Worm (Caenorhabditis elegans) whole organism, mixed stage, embryonic: ENCODE data around the gene F55G1.1.

Experiments
- M03D4.4 ChIP-seq: sonication (generic microtip); optimal IDR thresholded peaks from 2 replicates; lab custom pipeline; 2017; ENCODE audit warnings: mild to moderate bottlenecking, missing genetic modification characterization, missing compliant biosample characterization
- bed-3 ChIP-seq: fragments of 200-800 bp; sonication (Bioruptor generic); optimal IDR thresholded peaks from 3 replicates; lab custom pipeline; 2018; ENCODE audit warnings: mild to moderate bottlenecking, missing genetic modification characterization, moderate library complexity, missing compliant biosample characterization
- blmp-1 ChIP-seq: fragments of 150-350 bp; optimal IDR thresholded peaks from 2 replicates; lab custom pipeline; 2014; ENCODE audit warnings: missing biosample characterization, missing genetic modification characterization
- ceh-39 ChIP-seq: fragments of 150-350 bp; optimal IDR thresholded peaks from 2 replicates; lab custom pipeline; 2014; ENCODE audit warnings: missing biosample characterization, missing genetic modification characterization
- ceh-43 ChIP-seq: fragments of 200-800 bp; sonication (Bioruptor generic); optimal IDR thresholded peaks from 2 replicates; lab custom pipeline; 2018; ENCODE audit warnings: mild to moderate bottlenecking, missing genetic modification characterization, moderate library complexity, missing compliant biosample characterization
- ceh-83 ChIP-seq: fragments of 200-800 bp; sonication (Bioruptor generic); optimal IDR thresholded peaks from 2 replicates; lab custom pipeline; 2018; ENCODE audit warnings: mild to moderate bottlenecking, missing genetic modification characterization, missing compliant biosample characterization
- ces-1 ChIP-seq: fragments of 150-350 bp; optimal IDR thresholded peaks from 2 replicates; lab custom pipeline; 2014; ENCODE audit warnings: missing biosample characterization, missing genetic modification reagents, missing genetic modification characterization
- cnd-1 ChIP-seq: fragments of 200-800 bp; sonication (Bioruptor generic); optimal IDR thresholded peaks from 2 replicates; lab custom pipeline; 2018; ENCODE audit warnings: mild to moderate bottlenecking, missing genetic modification characterization, missing compliant biosample characterization
- drap-1 ChIP-seq: fragments of 200-800 bp; sonication (Bioruptor generic); optimal IDR thresholded peaks from 3 replicates; lab custom pipeline; 2018; ENCODE audit warnings: mild to moderate bottlenecking, missing genetic modification characterization, missing compliant biosample characterization
- elt-3 ChIP-seq: fragments of 150-350 bp; optimal IDR thresholded peaks from 2 replicates; lab custom pipeline; 2014; ENCODE audit warnings: missing biosample characterization, missing genetic modification characterization
- flh-1 ChIP-seq: fragments of 200-800 bp; sonication (Bioruptor generic); optimal IDR thresholded peaks from 2 replicates; lab custom pipeline; 2018; ENCODE audit warnings: mild to moderate bottlenecking, missing genetic modification characterization, moderate library complexity, missing compliant biosample characterization
- ham-2 ChIP-seq: fragments of 200-800 bp; sonication (Bioruptor generic); optimal IDR thresholded peaks from 2 replicates; lab custom pipeline; 2018; ENCODE audit warnings: mild to moderate bottlenecking, missing genetic modification characterization, missing compliant biosample characterization
- hlh-1 ChIP-seq: fragments of 150-350 bp; optimal IDR thresholded peaks from 2 replicates; lab custom pipeline; 2014; ENCODE audit warnings: missing biosample characterization, missing genetic modification reagents, missing genetic modification characterization
- lin-13 ChIP-seq: fragments of 150-350 bp; optimal IDR thresholded peaks from 2 replicates; lab custom pipeline; 2014; ENCODE audit warnings: missing biosample characterization, missing genetic modification characterization
- lin-32 ChIP-seq: fragments of 200-800 bp; sonication (Bioruptor generic); optimal IDR thresholded peaks from 2 replicates; lab custom pipeline; 2018; ENCODE audit warnings: mild to moderate bottlenecking, missing genetic modification characterization, missing compliant biosample characterization
- lsy-2 ChIP-seq: fragments of 150-350 bp; optimal IDR thresholded peaks from 2 replicates; lab custom pipeline; 2014; ENCODE audit warnings: missing biosample characterization, missing genetic modification characterization
- mab-5 ChIP-seq: fragments of 150-350 bp; optimal IDR thresholded peaks from 2 replicates; lab custom pipeline; 2014; ENCODE audit warnings: missing biosample characterization, missing genetic modification characterization
- mep-1 ChIP-seq: fragments of 150-350 bp; optimal IDR thresholded peaks from 2 replicates; lab custom pipeline; 2017; ENCODE audit warnings: missing biosample characterization, missing genetic modification reagents, missing genetic modification characterization, inconsistent platforms
- mls-2 ChIP-seq: sonication (generic microtip); optimal IDR thresholded peaks from 2 replicates; lab custom pipeline; 2016; ENCODE audit warnings: mild to moderate bottlenecking, missing genetic modification characterization, moderate library complexity, missing compliant biosample characterization
- nhr-12 ChIP-seq: fragments of 150-350 bp; optimal IDR thresholded peaks from 2 replicates; lab custom pipeline; 2014; ENCODE audit warnings: missing biosample characterization, missing genetic modification characterization
- nhr-2 ChIP-seq: fragments of 150-350 bp; optimal IDR thresholded peaks from 2 replicates; lab custom pipeline; 2014; ENCODE audit warnings: missing biosample characterization, missing genetic modification characterization
- nhr-237 ChIP-seq: fragments of 150-350 bp; optimal IDR thresholded peaks from 2 replicates; lab custom pipeline; 2014; ENCODE audit warnings: missing biosample characterization, missing genetic modification characterization
- nhr-28 ChIP-seq: fragments of 150-350 bp; optimal IDR thresholded peaks from 2 replicates; lab custom pipeline; 2014; ENCODE audit warnings: missing biosample characterization, missing genetic modification characterization
- nhr-76 ChIP-seq: sonication (generic microtip); optimal IDR thresholded peaks from 2 replicates; lab custom pipeline; 2017; ENCODE audit warnings: missing biosample characterization, missing genetic modification characterization
- pha-4 ChIP-seq: fragments of 150-350 bp; optimal IDR thresholded peaks from 2 replicates; lab custom pipeline; 2018; ENCODE audit warnings: missing biosample characterization, missing genetic modification reagents, missing genetic modification characterization
- sem-2 ChIP-seq: fragments of 200-800 bp; sonication (Bioruptor generic); optimal IDR thresholded peaks from 2 replicates; lab custom pipeline; 2018; ENCODE audit warnings: mild to moderate bottlenecking, missing genetic modification characterization, missing compliant biosample characterization
- snpc-4 ChIP-seq: fragments of 150-350 bp; optimal IDR thresholded peaks from 2 replicates; lab custom pipeline; 2014; ENCODE audit warnings: missing biosample characterization, missing genetic modification characterization
- tbx-8 ChIP-seq: fragments of 200-800 bp; sonication (Bioruptor generic); optimal IDR thresholded peaks from 2 replicates; lab custom pipeline; 2018; ENCODE audit warnings: mild to moderate bottlenecking, missing genetic modification characterization, moderate library complexity, missing compliant biosample characterization
- unc-120 ChIP-seq: sonication (generic microtip); optimal IDR thresholded peaks from 2 replicates; lab custom pipeline; 2017; ENCODE audit warnings: missing genetic modification characterization, missing compliant biosample characterization; ENCODE audit not compliant: poor library complexity, severe bottlenecking
- unc-39 ChIP-seq: fragments of 150-350 bp; optimal IDR thresholded peaks from 2 replicates; lab custom pipeline; 2014; ENCODE audit warnings: missing biosample characterization, missing genetic modification characterization
- unc-62 ChIP-seq: fragments of 150-350 bp; optimal IDR thresholded peaks from 2 replicates; lab custom pipeline; 2014; ENCODE audit warnings: missing biosample characterization, missing genetic modification reagents, missing genetic modification characterization
- zip-8 ChIP-seq: fragments of 150-350 bp; optimal IDR thresholded peaks from 2 replicates; lab custom pipeline; 2014; ENCODE audit warnings: missing biosample characterization, missing genetic modification characterization
- ztf-11 ChIP-seq: fragments of 150-350 bp; optimal IDR thresholded peaks from 2 replicates; lab custom pipeline; 2014; ENCODE audit warnings: missing biosample characterization, missing genetic modification characterization

The F55G1.1 gene

ce11 chrIV:7491464-7491863 lies at the start of gene F55G1.1:
Gene F55G1.1 (plus strand): TSS chrIV:7491764.
- TF ChIP-seq elt-3 (tag; lab: Kevin White, UChicago) (no peak), nhr-2 (no peak), nhr-28 (tag; lab: Kevin White, UChicago) (no peak), flh-1 (no peak), nhr-237 (tag; lab: Kevin White, UChicago) (no peak), M03D4.4 (tag; lab: Kevin White, UChicago) (no peak), bed-3 (no peak), mab-5 (no peak), unc-62 (no peak), ceh-83 (GFP tag; lab: Kevin White, UChicago) (no peak), hlh-1 (tag; lab: Kevin White, UChicago) (no peak), cnd-1 (tag; lab: Kevin White, UChicago) (no peak), pha-4 (tag; lab: Kevin White, UChicago) (no peak), ztf-11 (tag; lab: Kevin White, UChicago) (no peak), sem-2 (GFP tag; lab: Kevin White, UChicago) (no peak), nhr-76 (tag; lab: Kevin White, UChicago) (no peak)

ce11 chrIV:7445236-7445635 lies 46.3 kb upstream of the F55G1.1 start, which contains the start of gene valv-1:
Gene valv-1 (minus strand): TSS chrIV:7445336.
- TF ChIP-seq M03D4.4 (tag; lab: Kevin White, UChicago), result no peak
- TF ChIP-seq, all 35 proteins: peak for 0

- no peak for TF ChIP-seq lin-13 (tag; lab: Kevin White, UChicago)
- no peak for TF ChIP-seq ztf-11 (tag; lab: Kevin White, UChicago)
- no peak for TF ChIP-seq mab-5
- no peak for TF ChIP-seq bed-3
- no peak for TF ChIP-seq blmp-1 (tag; lab: Kevin White, UChicago)
- no peak for TF ChIP-seq nhr-237 (tag; lab: Kevin White, UChicago)
- TF ChIP-seq snpc-4 (tag; lab: Kevin White, UChicago), result no peak
- TF ChIP-seq flh-1, result no peak
- no peak for TF ChIP-seq zip-8
- TF ChIP-seq M03D4.4 (tag; lab: Kevin White, UChicago), result no peak
- no peak for TF ChIP-seq unc-39 (tag; lab: Kevin White, UChicago)
- TF ChIP-seq ces-1 (GFP tag; lab: Kevin White, UChicago), result no peak
- no peak for TF ChIP-seq ham-2 (GFP tag; lab: Kevin White, UChicago)
- no peak for TF ChIP-seq nhr-28 (tag; lab: Kevin White, UChicago)
- TF ChIP-seq cnd-1 (tag; lab: Kevin White, UChicago), result no peak
Observed at ce11 chrIV:7445995-7446394, 45.6 kb upstream of the F55G1.1 start, which contains the start of gene B0496.1. Gene B0496.1 (plus strand): TSS chrIV:7446295.

- TF ChIP-seq nhr-237 (tag; lab: Kevin White, UChicago), result no peak
- no peak for TF ChIP-seq mab-5
Observed at ce11 chrIV:7447556-7447955, 44.0 kb upstream of the F55G1.1 start, which contains the start of gene B0496.2. Gene B0496.2 (plus strand): TSS chrIV:7447856.

ce11 chrIV:7451345-7451744 lies 40.2 kb upstream of the F55G1.1 start, which contains the start of gene tes-1:
Gene tes-1 (minus strand): TSS chrIV:7451445.
- TF ChIP-seq nhr-12 (tag; lab: Kevin White, UChicago) (no peak), hlh-1 (tag; lab: Kevin White, UChicago) (no peak), zip-8 (no peak)

ce11 chrIV:7453661-7454159 lies 37.9 kb upstream of the F55G1.1 start:
- TF ChIP-seq nhr-2, result no peak
- no peak for TF ChIP-seq unc-62
- TF ChIP-seq ces-1 (GFP tag; lab: Kevin White, UChicago), result peak; percentile 75
- no peak for TF ChIP-seq drap-1
- TF ChIP-seq nhr-12 (tag; lab: Kevin White, UChicago), result no peak

ce11 chrIV:7454890-7455289 lies 36.7 kb upstream of the F55G1.1 start:
- TF ChIP-seq mab-5 (no peak), blmp-1 (tag; lab: Kevin White, UChicago) (peak; percentile 71), ztf-11 (tag; lab: Kevin White, UChicago) (no peak), nhr-76 (tag; lab: Kevin White, UChicago) (no peak), hlh-1 (tag; lab: Kevin White, UChicago) (no peak), drap-1 (no peak), unc-62 (no peak), ces-1 (GFP tag; lab: Kevin White, UChicago) (no peak), mep-1 (tag; lab: Kevin White, UChicago) (no peak), ceh-83 (GFP tag; lab: Kevin White, UChicago) (no peak), lin-32 (GFP tag; lab: Kevin White, UChicago) (peak; percentile 34), nhr-12 (tag; lab: Kevin White, UChicago) (no peak), ham-2 (GFP tag; lab: Kevin White, UChicago) (peak; percentile 53), lsy-2 (tag; lab: Kevin White, UChicago) (no peak), nhr-2 (peak; percentile 80), lin-13 (tag; lab: Kevin White, UChicago) (no peak), pha-4 (tag; lab: Kevin White, UChicago) (no peak), ceh-39 (tag; lab: Kevin White, UChicago) (no peak), M03D4.4 (tag; lab: Kevin White, UChicago) (no peak), elt-3 (tag; lab: Kevin White, UChicago) (no peak), bed-3 (no peak), zip-8 (no peak), nhr-28 (tag; lab: Kevin White, UChicago) (no peak), mls-2 (tag; lab: Kevin White, UChicago) (no peak), ceh-43 (GFP tag; lab: Kevin White, UChicago) (no peak), nhr-237 (tag; lab: Kevin White, UChicago) (no peak), unc-120 (tag; lab: Kevin White, UChicago) (no peak), flh-1 (no peak), cnd-1 (tag; lab: Kevin White, UChicago) (no peak), tbx-8 (no peak)
